Fruit fly (Drosophila melanogaster) whole organism, embryonic: ENCODE measurements around the gene CG6040.

Source experiments
- Bgb ChIP-seq: fragments of 200-800 bp; sonication (Bioruptor generic); IDR thresholded peaks from 2 replicates; pipeline ENCODE4 v1.3.6; 2022; ENCODE audit warnings: missing biosample characterization, missing genetic modification characterization; ENCODE audit not compliant: partially characterized antibody
- CG10462 ChIP-seq: fragments of 200-800 bp; sonication (Bioruptor generic); optimal IDR thresholded peaks from 2 replicates; lab custom pipeline; 2016; ENCODE audit warnings: missing biosample characterization, missing genetic modification characterization
- CG10543 ChIP-seq: fragments of 200-800 bp; sonication (Bioruptor generic); optimal IDR thresholded peaks from 3 replicates; lab custom pipeline; 2017; ENCODE audit warnings: missing biosample characterization, mild to moderate bottlenecking, missing genetic modification characterization, moderate library complexity
- CG10654 ChIP-seq: fragments of 200-800 bp; sonication (Bioruptor generic); optimal IDR thresholded peaks from 2 replicates; lab custom pipeline; 2016; ENCODE audit warnings: missing biosample characterization, missing genetic modification characterization
- CG11723 ChIP-seq: fragments of 200-800 bp; sonication (Bioruptor generic); optimal IDR thresholded peaks from 2 replicates; lab custom pipeline; 2017; ENCODE audit warnings: missing biosample characterization, mild to moderate bottlenecking, missing genetic modification characterization
- CG12236 ChIP-seq: fragments of 200-800 bp; sonication (Bioruptor generic); optimal IDR thresholded peaks from 2 replicates; lab custom pipeline; 2016; ENCODE audit warnings: missing biosample characterization, missing genetic modification characterization
- CG13296 ChIP-seq: fragments of 200-800 bp; sonication (Bioruptor generic); optimal IDR thresholded peaks from 3 replicates; lab custom pipeline; 2018; ENCODE audit warnings: missing biosample characterization, mild to moderate bottlenecking, missing genetic modification characterization
- CG15601 ChIP-seq: fragments of 200-800 bp; sonication (Bioruptor generic); optimal IDR thresholded peaks from 3 replicates; lab custom pipeline; 2019; ENCODE audit warnings: missing biosample characterization, mild to moderate bottlenecking, missing genetic modification characterization, moderate library complexity
- CG17385 ChIP-seq: fragments of 200-800 bp; sonication (Bioruptor generic); optimal IDR thresholded peaks from 3 replicates; lab custom pipeline; 2018; ENCODE audit warnings: missing biosample characterization, mild to moderate bottlenecking, missing genetic modification characterization
- CG18599 ChIP-seq: fragments of 200-800 bp; sonication (Bioruptor generic); optimal IDR thresholded peaks from 3 replicates; lab custom pipeline; 2017; ENCODE audit warnings: missing biosample characterization, missing genetic modification characterization, mild to moderate bottlenecking, moderate library complexity, missing genetic modification reagents
- CG2129 ChIP-seq: fragments of 200-800 bp; sonication (Bioruptor generic); IDR thresholded peaks from 2 replicates; pipeline ENCODE4 v1.3.6; 2022; ENCODE audit warnings: missing biosample characterization, missing genetic modification characterization; ENCODE audit not compliant: partially characterized antibody
- CG33557 ChIP-seq: fragments of 200-800 bp; sonication (Bioruptor generic); optimal IDR thresholded peaks from 2 replicates; lab custom pipeline; 2019; ENCODE audit warnings: missing biosample characterization, mild to moderate bottlenecking, missing genetic modification characterization, moderate library complexity
- CG34422 ChIP-seq: fragments of 200-800 bp; sonication (Bioruptor generic); IDR thresholded peaks from 3 replicates; pipeline ENCODE4 v1.3.6; 2022; ENCODE audit warnings: missing biosample characterization, missing genetic modification characterization
- CG3838 ChIP-seq: fragments of 200-800 bp; sonication (Bioruptor generic); optimal IDR thresholded peaks from 3 replicates; lab custom pipeline; 2016; ENCODE audit warnings: missing biosample characterization, missing genetic modification characterization
- CG42726 ChIP-seq: fragments of 200-800 bp; sonication (Bioruptor generic); IDR thresholded peaks from 2 replicates; pipeline ENCODE4 v1.3.6; 2022; ENCODE audit warnings: missing biosample characterization, missing genetic modification characterization; ENCODE audit not compliant: partially characterized antibody
- CG4424 ChIP-seq: fragments of 200-800 bp; sonication (Bioruptor generic); optimal IDR thresholded peaks from 3 replicates; lab custom pipeline; 2016; ENCODE audit warnings: missing biosample characterization, missing genetic modification characterization
- CG6654 ChIP-seq: fragments of 200-800 bp; sonication (Bioruptor generic); optimal IDR thresholded peaks from 2 replicates; lab custom pipeline; 2017; ENCODE audit warnings: missing biosample characterization, mild to moderate bottlenecking, missing genetic modification characterization
- CG7786 ChIP-seq: fragments of 200-800 bp; sonication (Bioruptor generic); optimal IDR thresholded peaks from 2 replicates; lab custom pipeline; 2016; ENCODE audit warnings: missing biosample characterization, missing genetic modification characterization
- CG9215 ChIP-seq: fragments of 200-800 bp; sonication (Bioruptor generic); IDR thresholded peaks from 2 replicates; pipeline ENCODE4 v1.3.6; 2022; ENCODE audit warnings: missing biosample characterization, missing genetic modification characterization
- CG9876 ChIP-seq: fragments of 200-800 bp; sonication (Bioruptor generic); optimal IDR thresholded peaks from 2 replicates; lab custom pipeline; 2016; ENCODE audit warnings: missing biosample characterization, missing genetic modification characterization
- Hmr ChIP-seq: fragments of 200-800 bp; sonication (Bioruptor generic); optimal IDR thresholded peaks from 3 replicates; lab custom pipeline; 2017; ENCODE audit warnings: mild to moderate bottlenecking, missing biosample characterization, missing genetic modification reagents, missing genetic modification characterization
- MTF-1 ChIP-seq: fragments of 200-800 bp; sonication (Bioruptor generic); optimal IDR thresholded peaks from 2 replicates; lab custom pipeline; 2018; ENCODE audit warnings: missing biosample characterization, mild to moderate bottlenecking, missing genetic modification characterization, borderline replicate concordance
- Mes4 ChIP-seq: fragments of 200-800 bp; sonication (Bioruptor generic); optimal IDR thresholded peaks from 2 replicates; lab custom pipeline; 2016; ENCODE audit warnings: missing biosample characterization, missing genetic modification characterization
- NFAT ChIP-seq: fragments of 200-800 bp; sonication (Bioruptor generic); IDR thresholded peaks from 2 replicates; pipeline ENCODE4 v1.3.6; 2022; ENCODE audit warnings: missing biosample characterization, missing genetic modification characterization
- Sin3A ChIP-seq: fragments of >200 bp; optimal IDR thresholded peaks from 2 replicates; lab custom pipeline; 2018
- Six4 ChIP-seq: fragments of 200-800 bp; sonication (Bioruptor generic); optimal IDR thresholded peaks from 2 replicates; lab custom pipeline; 2016; ENCODE audit warnings: missing biosample characterization, missing genetic modification characterization
- Sry-δ ChIP-seq: fragments of 200-800 bp; sonication (Bioruptor generic); optimal IDR thresholded peaks from 2 replicates; lab custom pipeline; 2016; ENCODE audit warnings: missing biosample characterization, missing genetic modification characterization
- Trl ChIP-seq, 3 experiments: fragments of >200 bp in 2 of 3; fragments of 200-800 bp in 1 of 3; sonication (Bioruptor generic) in 1 of 3; optimal IDR thresholded peaks; 2 replicates in 1 of 3; 3 replicates in 2 of 3; lab custom pipeline; 2016 to 2017; ENCODE audit warnings: missing biosample characterization in 1 of 3, missing genetic modification characterization in 1 of 3
- ase ChIP-seq: fragments of 200-800 bp; sonication (Bioruptor generic); IDR thresholded peaks from 3 replicates; pipeline ENCODE4 v1.3.6; 2022; ENCODE audit warnings: missing biosample characterization, missing genetic modification characterization
- ato ChIP-seq: fragments of 200-800 bp; sonication (Bioruptor generic); IDR thresholded peaks from 2 replicates; pipeline ENCODE4 v1.3.6; 2022; ENCODE audit warnings: missing biosample characterization, missing genetic modification characterization; ENCODE audit not compliant: partially characterized antibody
- cad ChIP-seq: fragments of >200 bp; optimal IDR thresholded peaks from 2 replicates; lab custom pipeline; 2017; ENCODE audit warnings: missing biosample characterization, missing genetic modification characterization
- corto ChIP-seq: fragments of 200-800 bp; sonication (Bioruptor generic); optimal IDR thresholded peaks from 2 replicates; lab custom pipeline; 2016; ENCODE audit warnings: missing biosample characterization, mild to moderate bottlenecking, missing genetic modification characterization, moderate library complexity
- dysf ChIP-seq: fragments of 200-800 bp; sonication (Bioruptor generic); IDR thresholded peaks from 3 replicates; pipeline ENCODE4 v1.3.6; 2022; ENCODE audit warnings: missing biosample characterization, missing genetic modification characterization
- gcm ChIP-seq: fragments of 200-800 bp; sonication (Bioruptor generic); optimal IDR thresholded peaks from 2 replicates; lab custom pipeline; 2019; ENCODE audit warnings: missing biosample characterization, mild to moderate bottlenecking, missing genetic modification characterization, moderate library complexity
- grau ChIP-seq: fragments of 200-800 bp; optimal IDR thresholded peaks from 3 replicates; lab custom pipeline; 2019; ENCODE audit warnings: missing biosample characterization, mild to moderate bottlenecking, missing genetic modification characterization, moderate library complexity
- ken ChIP-seq: fragments of 200-800 bp; sonication (Bioruptor generic); IDR thresholded peaks from 3 replicates; pipeline ENCODE4 v1.3.6; 2022; ENCODE audit warnings: missing biosample characterization, missing genetic modification characterization
- nerfin-2 ChIP-seq: fragments of 200-800 bp; sonication (Bioruptor generic); IDR thresholded peaks from 2 replicates; pipeline ENCODE4 v1.3.6; 2022; ENCODE audit warnings: missing biosample characterization, missing genetic modification characterization; ENCODE audit not compliant: partially characterized antibody
- onecut ChIP-seq: fragments of 200-800 bp; sonication (Bioruptor generic); IDR thresholded peaks from 2 replicates; pipeline ENCODE4 v1.3.6; 2022; ENCODE audit warnings: missing biosample characterization, missing genetic modification characterization
- org-1 ChIP-seq: fragments of 200-800 bp; sonication (Bioruptor generic); optimal IDR thresholded peaks from 2 replicates; lab custom pipeline; 2017; ENCODE audit warnings: missing biosample characterization, missing genetic modification characterization
- p53 ChIP-seq: fragments of 200-800 bp; sonication (Bioruptor generic); optimal IDR thresholded peaks from 2 replicates; lab custom pipeline; 2016; ENCODE audit warnings: missing biosample characterization, missing genetic modification characterization
- pros ChIP-seq: fragments of 200-800 bp; sonication (Bioruptor generic); optimal IDR thresholded peaks from 3 replicates; lab custom pipeline; 2019; ENCODE audit warnings: missing biosample characterization, mild to moderate bottlenecking, missing genetic modification characterization, moderate library complexity
- psq ChIP-seq: fragments of 200-800 bp; sonication (Bioruptor generic); optimal IDR thresholded peaks from 2 replicates; lab custom pipeline; 2017; ENCODE audit warnings: missing biosample characterization, missing genetic modification characterization
- sisA ChIP-seq: fragments of 200-800 bp; sonication (Bioruptor generic); IDR thresholded peaks from 2 replicates; pipeline ENCODE4 v1.3.6; 2022; ENCODE audit warnings: missing biosample characterization, missing genetic modification characterization
- slp2 ChIP-seq: fragments of 200-800 bp; sonication (Bioruptor generic); optimal IDR thresholded peaks from 2 replicates; lab custom pipeline; 2016; ENCODE audit warnings: missing biosample characterization, missing genetic modification characterization
- tna ChIP-seq: fragments of 200-800 bp; sonication (Bioruptor generic); IDR thresholded peaks from 2 replicates; pipeline ENCODE4 v1.3.6; 2022; ENCODE audit warnings: missing biosample characterization, missing genetic modification characterization; ENCODE audit not compliant: partially characterized antibody
- twi ChIP-seq: fragments of 200-800 bp; optimal IDR thresholded peaks from 2 replicates; lab custom pipeline; 2019; ENCODE audit warnings: missing biosample characterization, mild to moderate bottlenecking, missing genetic modification characterization, moderate library complexity
- zen ChIP-seq: fragments of 200-800 bp; sonication (Bioruptor generic); optimal IDR thresholded peaks from 3 replicates; lab custom pipeline; 2018; ENCODE audit warnings: missing biosample characterization, mild to moderate bottlenecking, missing genetic modification characterization, moderate library complexity
- zfh1 ChIP-seq: fragments of 200-800 bp; sonication (Bioruptor generic); IDR thresholded peaks from 3 replicates; pipeline ENCODE4 v1.3.6; 2022; ENCODE audit warnings: missing biosample characterization, missing genetic modification characterization

CG6040 gene

dm6 chr3R:19096299-19097048 lies at the start of gene CG6040:
Gene CG6040, plus strand, starts transcription at chr3R:19096961.
- peak; percentile 99 for TF ChIP-seq CG15601 (tag; lab: Kevin White, UChicago)
- TF ChIP-seq CG18599 = peak; percentile 11
- no peak for TF ChIP-seq CG2129 (GFP tag; lab: Robert Waterston, UW)
- no peak for TF ChIP-seq Mes4 (GFP tag; lab: Kevin White, UChicago)
- TF ChIP-seq twi (tag; lab: Kevin White, UChicago) = peak; percentile 30
- TF ChIP-seq CG13296 (GFP tag; lab: Kevin White, UChicago) = peak; percentile 0
- no peak for TF ChIP-seq CG9215 (GFP tag; lab: Robert Waterston, UW)
- peak; percentile 31 for TF ChIP-seq CG10462 (GFP tag; lab: Kevin White, UChicago)
- peak; percentile 17 for TF ChIP-seq CG10543
- no peak for TF ChIP-seq ase (GFP tag; lab: Robert Waterston, UW)
- peak; percentile 45 for TF ChIP-seq CG7786 (GFP tag; lab: Kevin White, UChicago)
- TF ChIP-seq org-1 = no peak
- TF ChIP-seq ken = no peak; the same call in 2 of the 3 replicates
- no peak for TF ChIP-seq cad (GFP tag; lab: Kevin White, UChicago)
- peak; percentile 69 for TF ChIP-seq Sry-δ (GFP tag; lab: Kevin White, UChicago)
- TF ChIP-seq CG17385 (GFP tag; lab: Kevin White, UChicago) = peak; percentile 39
- peak; percentile 70 for TF ChIP-seq Hmr (GFP tag; lab: Kevin White, UChicago)
- peak; percentile 68 for TF ChIP-seq pros (GFP tag; lab: Kevin White, UChicago)
- TF ChIP-seq gcm (GFP tag; lab: Kevin White, UChicago) = no peak
- peak; percentile 88 for TF ChIP-seq p53
- TF ChIP-seq CG42726 (GFP tag; lab: Robert Waterston, UW) = no peak
- peak; percentile 39 for TF ChIP-seq grau
- TF ChIP-seq CG9876 (GFP tag; lab: Kevin White, UChicago) = peak; percentile 41
- peak; percentile 14 for TF ChIP-seq CG12236
- 0 out of 2 replicates have a peak, but pooled peaks have one; percentile 45 for TF ChIP-seq tna
- TF ChIP-seq CG4424 (GFP tag; lab: Kevin White, UChicago) = peak; percentile 34
- TF ChIP-seq corto (GFP tag; lab: Kevin White, UChicago) = no peak
- no peak for TF ChIP-seq sisA
- TF ChIP-seq Six4 = peak; percentile 22
- peak; percentile 35; the same call in 1 of the 2 replicates for TF ChIP-seq Bgb (GFP tag; lab: Robert Waterston, UW)
- 0 out of 3 replicates have a peak, but pooled peaks have one; percentile 27 for TF ChIP-seq CG34422 (GFP tag; lab: Robert Waterston, UW)
- TF ChIP-seq Sin3A (lab: Kevin White, UChicago) = peak; percentile 82
- TF ChIP-seq Trl (optimal IDR thresholded peaks at IDR 0.05; lab: Kevin White, UChicago) = peak; percentile 61
- TF ChIP-seq Trl (GFP tag; optimal IDR thresholded peaks at IDR 0.05; lab: Kevin White, UChicago) = peak; percentile 66
- TF ChIP-seq zfh1 (GFP tag; lab: Robert Waterston, UW) = peak; percentile 51; the same call in 1 of the 3 replicates
- peak; percentile 21 for TF ChIP-seq slp2
- TF ChIP-seq psq (GFP tag; lab: Kevin White, UChicago) = no peak
- peak; percentile 6 for TF ChIP-seq CG33557 (GFP tag; lab: Kevin White, UChicago)
- TF ChIP-seq zen (tag; lab: Kevin White, UChicago) = peak; percentile 40
- peak; percentile 42; the same call in 1 of the 2 replicates for TF ChIP-seq ato (GFP tag; lab: Robert Waterston, UW)
- TF ChIP-seq MTF-1 (GFP tag; lab: Kevin White, UChicago) = peak; percentile 37
- TF ChIP-seq dysf (GFP tag; lab: Robert Waterston, UW) = peak; percentile 48; the same call in 2 of the 3 replicates
- TF ChIP-seq nerfin-2 = 0 out of 2 replicates have a peak, but pooled peaks have one; percentile 26
- peak; percentile 10 for TF ChIP-seq CG3838 (GFP tag; lab: Kevin White, UChicago)
- peak; percentile 6 for TF ChIP-seq CG11723 (GFP tag; lab: Kevin White, UChicago)
- peak; percentile 40; the same call in 1 of the 2 replicates for TF ChIP-seq NFAT (GFP tag; lab: Robert Waterston, UW)
- TF ChIP-seq CG6654 (GFP tag; lab: Kevin White, UChicago) = peak; percentile 51
- peak; percentile 17 for TF ChIP-seq CG10654 (GFP tag; lab: Kevin White, UChicago)
- TF ChIP-seq onecut = 0 out of 2 replicates have a peak, but pooled peaks have one; percentile 6
